Fruit fly (Drosophila melanogaster): ENCODE results near the gene Trf2.

Gene Trf2

DNA sequence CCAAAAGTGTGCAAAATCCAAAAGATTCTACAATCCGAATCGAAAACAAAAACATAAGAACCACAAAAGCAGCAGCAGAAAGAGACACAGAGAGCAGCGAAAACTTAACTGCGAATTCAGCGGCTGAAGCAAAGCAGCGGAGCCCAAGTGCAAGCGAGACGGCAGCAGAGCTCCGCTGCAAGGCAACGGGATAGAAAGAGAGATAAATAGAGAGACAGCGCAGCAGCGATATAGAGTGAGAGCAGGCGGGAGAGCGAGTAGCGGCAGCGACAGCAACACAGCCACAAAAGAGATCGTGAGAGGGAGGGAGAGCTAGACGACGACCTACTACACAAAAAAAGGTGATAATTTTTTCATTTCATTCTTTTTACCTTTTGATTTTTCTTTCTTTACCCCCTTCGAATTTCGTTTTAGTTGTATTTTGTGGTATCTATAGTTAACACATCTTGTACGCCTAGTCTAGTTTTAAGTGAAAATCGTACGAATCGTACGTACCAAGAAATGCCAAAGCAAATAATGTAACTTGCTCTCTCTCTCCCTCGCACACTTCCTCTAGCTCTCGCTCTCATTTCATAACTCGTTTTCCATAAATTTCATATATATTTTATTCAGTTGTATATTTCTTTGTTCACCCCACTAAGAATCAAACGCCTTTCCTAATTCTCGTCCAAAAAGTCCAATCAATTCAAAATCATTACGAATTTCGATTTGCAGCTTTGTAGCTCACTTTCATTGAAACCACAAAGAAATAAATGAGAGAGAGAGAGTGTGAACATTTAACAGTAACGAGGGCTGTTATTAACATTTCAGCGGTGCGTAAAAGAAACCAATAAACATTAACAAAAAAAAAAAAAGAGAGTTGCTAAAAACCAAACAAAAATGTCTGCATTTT, 1.5 kb downstream of the Trf2 start (continued):
- TF ChIP-seq CG3847 (GFP tag; IDR thresholded peaks at IDR 0.05) (peak; percentile 30; the same call in 1 of the 2 replicates), H2.0 (GFP tag; IDR thresholded peaks at IDR 0.05) (no peak), CG30431 (GFP tag; optimal IDR thresholded peaks at IDR 0.05) (no peak), ewg (GFP tag; optimal IDR thresholded peaks at IDR 0.05) (peak; percentile 22), ato (GFP tag; IDR thresholded peaks at IDR 0.05; ENCODE audit: partially characterized antibody) (no peak), pzg (GFP tag; optimal IDR thresholded peaks at IDR 0.05) (no peak), CG11723 (GFP tag; optimal IDR thresholded peaks at IDR 0.05) (no peak), CG6791 (GFP tag; IDR thresholded peaks at IDR 0.05; ENCODE audit: partially characterized antibody) (no peak), yki (optimal IDR thresholded peaks at IDR 0.05) (peak; percentile 82), al (GFP tag; IDR thresholded peaks at IDR 0.05) (no peak), Oaz (GFP tag; IDR thresholded peaks at IDR 0.05) (peak; percentile 30; the same call in 1 of the 2 replicates), vvl (GFP tag; IDR thresholded peaks at IDR 0.05) (peak; percentile 22), Chrac-16 (GFP tag; optimal IDR thresholded peaks at IDR 0.05) (no peak), Nf-YB (GFP tag; optimal IDR thresholded peaks at IDR 0.05) (no peak), chm (GFP tag; IDR thresholded peaks at IDR 0.05) (peak; percentile 92), ham (GFP tag; IDR thresholded peaks at IDR 0.05) (no peak), onecut (GFP tag; IDR thresholded peaks at IDR 0.05) (peak; percentile 29), CG17359 (tag; optimal IDR thresholded peaks at IDR 0.05) (no peak), CG13775 (GFP tag; optimal IDR thresholded peaks at IDR 0.05) (no peak), tna (GFP tag; IDR thresholded peaks at IDR 0.05; ENCODE audit: partially characterized antibody) (no peak), bbx (GFP tag; IDR thresholded peaks at IDR 0.05; ENCODE audit: partially characterized antibody) (no peak), Rx (GFP tag; IDR thresholded peaks at IDR 0.05) (no peak), CG18599 (GFP tag; optimal IDR thresholded peaks at IDR 0.05) (no peak), grn (GFP tag; optimal IDR thresholded peaks at IDR 0.05) (no peak), CG6813 (GFP tag; optimal IDR thresholded peaks at IDR 0.05) (peak; percentile 33), rib (GFP tag; IDR thresholded peaks at IDR 0.05) (peak; percentile 48; the same call in 1 of the 2 replicates), ase (GFP tag; IDR thresholded peaks at IDR 0.05) (no peak), tap (tag; optimal IDR thresholded peaks at IDR 0.05) (no peak), grau (tag; optimal IDR thresholded peaks at IDR 0.05) (no peak), CG6254 (GFP tag; optimal IDR thresholded peaks at IDR 0.05) (peak; percentile 24), CG32532 (GFP tag; IDR thresholded peaks at IDR 0.05) (peak; percentile 60), sens (GFP tag) (peak; percentile 76), CG34422 (GFP tag; IDR thresholded peaks at IDR 0.05) (peak; percentile 26; the same call in 1 of the 3 replicates), Meics (GFP tag; optimal IDR thresholded peaks at IDR 0.05) (no peak), Hr3 (GFP tag; optimal IDR thresholded peaks at IDR 0.05) (no peak), Bgb (GFP tag; IDR thresholded peaks at IDR 0.05; ENCODE audit: partially characterized antibody) (no peak), fd96Cb (tag; optimal IDR thresholded peaks at IDR 0.05) (no peak), Ssrp (tag; optimal IDR thresholded peaks at IDR 0.05) (no peak), CG8765 (GFP tag; IDR thresholded peaks at IDR 0.05) (peak; percentile 100), lilli (GFP tag; optimal IDR thresholded peaks at IDR 0.05) (no peak), CG11695 (GFP tag; IDR thresholded peaks at IDR 0.05) (0 out of 3 replicates have a peak, but pooled peaks have one; percentile 6), CG34224 (GFP tag; IDR thresholded peaks at IDR 0.05; ENCODE audit: partially characterized antibody) (no peak), nom (GFP tag; optimal IDR thresholded peaks at IDR 0.05) (peak; percentile 10), CG32772 (GFP tag; IDR thresholded peaks at IDR 0.05) (no peak), Atf6 (GFP tag; IDR thresholded peaks at IDR 0.05) (peak; percentile 73), Jarid2 (GFP tag; optimal IDR thresholded peaks at IDR 0.05) (no peak), ci (GFP tag; IDR thresholded peaks at IDR 0.05) (peak; percentile 84), Sox100B (GFP tag; optimal IDR thresholded peaks at IDR 0.05) (no peak), CG3065 (GFP tag; optimal IDR thresholded peaks at IDR 0.05) (no peak)

Measured in whole organism, embryonic.